Fruit fly (Drosophila melanogaster): Measurements from ENCODE around the gene CG7231.

The CG7231 gene

DNA sequence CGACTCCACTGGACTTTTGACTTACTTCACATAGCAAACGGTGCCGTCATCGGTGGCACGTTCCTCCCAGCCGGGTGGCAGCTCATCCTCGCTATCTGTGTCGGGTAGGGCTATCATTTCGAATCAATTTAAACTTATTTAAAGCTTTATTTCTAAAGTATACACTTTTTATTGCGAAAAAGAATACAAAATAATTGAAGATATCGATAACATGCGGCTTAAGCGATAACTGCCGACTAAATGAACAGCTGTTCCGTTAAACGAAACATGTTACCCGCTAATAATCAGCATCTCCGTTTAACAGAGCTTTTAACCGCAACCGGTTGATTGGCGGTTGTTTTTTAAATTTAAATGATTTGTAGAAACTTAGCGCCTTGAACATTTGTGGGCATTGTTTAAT, 20.3 kb downstream of the CG7231 start, which contains the start of gene Wwox:
Wwox (minus strand) TSS at position 215 of the 400 bp plus-strand sequence.
- TF ChIP-seq kay (GFP tag; ENCODE audit: borderline replicate concordance) (peak; percentile 93), CG11617 (GFP tag; optimal IDR thresholded peaks at IDR 0.05) (no peak)

DNA sequence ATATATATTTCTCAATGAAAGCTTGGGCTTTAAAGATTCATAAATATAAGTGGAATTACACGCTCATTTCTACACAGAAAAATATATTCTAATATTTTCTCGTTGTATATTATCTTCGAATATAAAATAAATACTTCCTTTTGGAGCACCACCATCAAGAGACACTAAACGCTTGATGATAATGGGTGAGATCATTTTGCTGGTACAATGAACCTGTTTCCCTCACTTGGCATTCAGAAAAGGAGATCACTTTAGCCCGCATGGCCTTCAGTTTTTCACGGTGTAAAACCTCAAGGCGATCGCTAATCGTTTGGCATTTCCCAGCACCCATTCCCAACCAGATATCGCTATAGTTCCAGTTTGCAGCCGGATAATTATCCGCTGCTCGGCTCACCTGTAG, 22.3 kb downstream of the CG7231 start:
- TF ChIP-seq tj (GFP tag; optimal IDR thresholded peaks at IDR 0.05), result no peak
- TF ChIP-seq CG7045 (GFP tag; optimal IDR thresholded peaks at IDR 0.05), result peak; percentile 74
- TF ChIP-seq CG1620 (GFP tag; optimal IDR thresholded peaks at IDR 0.05), result no peak
- TF ChIP-seq Clk (GFP tag; optimal IDR thresholded peaks at IDR 0.05), result peak; percentile 16
- TF ChIP-seq cnc (optimal IDR thresholded peaks at IDR 0.05), result no peak
- peak; percentile 62 for TF ChIP-seq CG33017 (tag; optimal IDR thresholded peaks at IDR 0.05)
- TF ChIP-seq CG11617 (GFP tag; optimal IDR thresholded peaks at IDR 0.05), result no peak
- TF ChIP-seq ovo (GFP tag; optimal IDR thresholded peaks at IDR 0.05), result no peak
- TF ChIP-seq CG12768 (GFP tag; optimal IDR thresholded peaks at IDR 0.05), result peak; percentile 50
- TF ChIP-seq Crg-1 (GFP tag; optimal IDR thresholded peaks at IDR 0.05), result no peak
- no peak for TF ChIP-seq pad (GFP tag; optimal IDR thresholded peaks at IDR 0.05)
- TF ChIP-seq Hr96 (GFP tag; optimal IDR thresholded peaks at IDR 0.05), result no peak
- peak; percentile 89 for TF ChIP-seq cic (GFP tag; optimal IDR thresholded peaks at IDR 0.05)
- peak; percentile 63 for TF ChIP-seq CG5204 (GFP tag; optimal IDR thresholded peaks at IDR 0.05)
- TF ChIP-seq bab1 (GFP tag; optimal IDR thresholded peaks at IDR 0.05), result no peak
- peak; percentile 68 for TF ChIP-seq toe (GFP tag; optimal IDR thresholded peaks at IDR 0.05)
- TF ChIP-seq Mnt (GFP tag; optimal IDR thresholded peaks at IDR 0.05), result no peak
- TF ChIP-seq kay (GFP tag; ENCODE audit: borderline replicate concordance), result no peak
- peak; percentile 58 for TF ChIP-seq CG7101 (tag; optimal IDR thresholded peaks at IDR 0.05)
- TF ChIP-seq CG14711 (tag; optimal IDR thresholded peaks at IDR 0.05), result peak; percentile 44

- TF ChIP-seq cic (GFP tag; optimal IDR thresholded peaks at IDR 0.05) (peak; percentile 89), CG14711 (tag; optimal IDR thresholded peaks at IDR 0.05) (no peak), Hr96 (GFP tag; optimal IDR thresholded peaks at IDR 0.05) (no peak), bab1 (GFP tag; optimal IDR thresholded peaks at IDR 0.05) (no peak), ovo (GFP tag; optimal IDR thresholded peaks at IDR 0.05) (no peak), CG5204 (GFP tag; optimal IDR thresholded peaks at IDR 0.05) (no peak), Crg-1 (GFP tag; optimal IDR thresholded peaks at IDR 0.05) (peak; percentile 48), CG1620 (GFP tag; optimal IDR thresholded peaks at IDR 0.05) (no peak), CG7101 (tag; optimal IDR thresholded peaks at IDR 0.05) (no peak), Mnt (GFP tag; optimal IDR thresholded peaks at IDR 0.05) (peak; percentile 8), pad (GFP tag; optimal IDR thresholded peaks at IDR 0.05) (no peak), CG11617 (GFP tag; optimal IDR thresholded peaks at IDR 0.05) (no peak), Clk (GFP tag; optimal IDR thresholded peaks at IDR 0.05) (no peak), kay (GFP tag; ENCODE audit: borderline replicate concordance) (no peak), tj (GFP tag; optimal IDR thresholded peaks at IDR 0.05) (peak; percentile 6), cnc (optimal IDR thresholded peaks at IDR 0.05) (no peak), CG12768 (GFP tag; optimal IDR thresholded peaks at IDR 0.05) (peak; percentile 44), CG7045 (GFP tag; optimal IDR thresholded peaks at IDR 0.05) (no peak), CG33017 (tag; optimal IDR thresholded peaks at IDR 0.05) (no peak), toe (GFP tag; optimal IDR thresholded peaks at IDR 0.05) (no peak)
Measured at dm6 chr2L:8007160-8007876, 23.6 kb downstream of the CG7231 start, which contains the start of gene Spn28Dc. Gene Spn28Dc, minus strand, starts transcription at chr2L:8007210.

DNA sequence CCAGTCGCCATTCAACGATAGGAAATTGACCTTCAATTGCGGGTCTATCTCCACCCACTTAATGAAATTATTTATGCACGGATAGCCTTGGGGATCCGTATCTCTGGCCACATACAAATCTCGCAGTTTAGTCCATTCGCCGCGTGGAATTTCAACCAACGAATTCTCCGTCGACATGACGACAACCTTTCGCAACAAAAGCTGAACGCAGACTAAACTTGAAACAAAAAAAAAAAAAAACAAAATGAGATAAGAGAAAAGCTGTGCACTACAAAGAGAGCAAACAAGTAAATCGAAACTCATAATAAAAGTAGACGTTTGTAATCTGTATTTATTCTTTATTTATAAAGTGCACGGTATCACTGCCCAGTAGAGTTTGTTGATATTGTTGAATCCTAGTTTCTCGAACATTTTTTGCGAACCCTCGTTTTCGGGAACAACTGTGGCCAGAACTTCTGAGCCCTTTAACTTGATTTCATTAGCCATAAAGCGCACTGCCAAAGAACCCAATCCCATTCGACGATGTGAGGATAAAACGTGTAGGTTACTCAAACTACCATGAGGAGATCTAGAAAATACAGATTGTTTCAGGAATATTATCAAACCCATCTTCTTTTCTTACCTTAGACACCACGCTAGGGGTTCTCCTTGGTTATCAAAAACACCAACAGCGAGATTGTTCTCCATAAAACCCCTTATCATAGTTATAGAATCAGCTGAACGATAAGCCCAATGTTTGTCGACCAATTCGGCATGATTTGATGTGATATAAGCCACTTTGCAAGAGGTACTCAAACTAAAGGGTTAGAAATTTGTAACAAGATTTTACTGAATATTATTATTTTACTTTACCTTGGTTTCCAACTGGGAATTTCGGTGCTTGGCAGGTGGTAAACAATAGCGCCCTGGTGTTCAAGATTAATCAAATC, 25.8 kb downstream of the CG7231 start, which contains the start of gene CG12560:
CG12560 (minus strand) TSS at position 195 of the 929 bp plus-strand sequence.
- TF ChIP-seq Hr96 (GFP tag; optimal IDR thresholded peaks at IDR 0.05) (no peak), CG14711 (tag; optimal IDR thresholded peaks at IDR 0.05) (no peak), cic (GFP tag; optimal IDR thresholded peaks at IDR 0.05) (peak; percentile 32), Crg-1 (GFP tag; optimal IDR thresholded peaks at IDR 0.05) (no peak), Mnt (GFP tag; optimal IDR thresholded peaks at IDR 0.05) (peak; percentile 91), tj (GFP tag; optimal IDR thresholded peaks at IDR 0.05) (peak; percentile 32), CG33017 (tag; optimal IDR thresholded peaks at IDR 0.05) (peak; percentile 36), CG12768 (GFP tag; optimal IDR thresholded peaks at IDR 0.05) (peak; percentile 28), CG7101 (tag; optimal IDR thresholded peaks at IDR 0.05) (peak; percentile 22), CG11617 (GFP tag; optimal IDR thresholded peaks at IDR 0.05) (peak; percentile 20), bab1 (GFP tag; optimal IDR thresholded peaks at IDR 0.05) (peak; percentile 21)

- TF ChIP-seq kay (GFP tag; ENCODE audit: borderline replicate concordance) (peak; percentile 7), pad (GFP tag; optimal IDR thresholded peaks at IDR 0.05) (no peak), tj (GFP tag; optimal IDR thresholded peaks at IDR 0.05) (peak; percentile 40), CG7101 (tag; optimal IDR thresholded peaks at IDR 0.05) (no peak), cnc (optimal IDR thresholded peaks at IDR 0.05) (no peak)
Measured at dm6 chr2L:8010602-8011455, 27.1 kb downstream of the CG7231 start, which contains the start of the genes Glyat and Tg. Gene Glyat, minus strand, starts transcription at chr2L:8010652. Gene Tg, plus strand, starts transcription at chr2L:8011405.

Data from whole organism, adult.